Worm (Caenorhabditis elegans) whole organism, L3 larva: ENCODE data around the gene clec-83.

Experiments used
- R02D3.7 ChIP-seq: fragments of 150-350 bp; optimal IDR thresholded peaks from 2 replicates; lab custom pipeline; 2014; ENCODE audit warnings: missing biosample characterization, missing genetic modification characterization
- aly-2 ChIP-seq: fragments of 150-350 bp; optimal IDR thresholded peaks from 2 replicates; lab custom pipeline; 2014; ENCODE audit warnings: missing biosample characterization, missing genetic modification characterization
- ama-1 ChIP-seq: fragments of 150-350 bp; optimal IDR thresholded peaks from 2 replicates; lab custom pipeline; 2018
- ceh-16 ChIP-seq: sonication (generic microtip); optimal IDR thresholded peaks from 2 replicates; lab custom pipeline; 2017; ENCODE audit warnings: missing biosample characterization, missing genetic modification characterization
- ceh-28 ChIP-seq: fragments of 150-350 bp; optimal IDR thresholded peaks from 2 replicates; lab custom pipeline; 2014; ENCODE audit warnings: missing biosample characterization, missing genetic modification reagents, missing genetic modification characterization
- ceh-82 ChIP-seq: fragments of 150-350 bp; optimal IDR thresholded peaks from 2 replicates; lab custom pipeline; 2014; ENCODE audit warnings: missing biosample characterization, missing genetic modification characterization
- ceh-9 ChIP-seq: sonication (generic microtip); optimal IDR thresholded peaks from 2 replicates; lab custom pipeline; 2018; ENCODE audit warnings: missing biosample characterization, missing genetic modification characterization
- daf-12 ChIP-seq: fragments of 150-350 bp; optimal IDR thresholded peaks from 2 replicates; lab custom pipeline; 2014; ENCODE audit warnings: missing biosample characterization, missing genetic modification reagents, missing genetic modification characterization
- elt-2 ChIP-seq: sonication (generic microtip); optimal IDR thresholded peaks from 2 replicates; lab custom pipeline; 2016; ENCODE audit warnings: missing genetic modification reagents, mild to moderate bottlenecking, missing genetic modification characterization, missing compliant biosample characterization
- fkh-10 ChIP-seq: sonication (generic microtip); optimal IDR thresholded peaks from 2 replicates; lab custom pipeline; 2017; ENCODE audit warnings: missing biosample characterization, missing genetic modification reagents, missing genetic modification characterization
- fkh-2 ChIP-seq: fragments of 150-350 bp; optimal IDR thresholded peaks from 2 replicates; lab custom pipeline; 2014; ENCODE audit warnings: missing biosample characterization, missing genetic modification reagents, missing genetic modification characterization
- jun-1 ChIP-seq: fragments of 150-350 bp; optimal IDR thresholded peaks from 2 replicates; lab custom pipeline; 2014; ENCODE audit warnings: missing biosample characterization, missing genetic modification reagents, missing genetic modification characterization
- lin-15B ChIP-seq: fragments of 150-350 bp; optimal IDR thresholded peaks from 2 replicates; lab custom pipeline; 2014; ENCODE audit warnings: missing biosample characterization, missing genetic modification characterization
- lin-39 ChIP-seq: fragments of 150-350 bp; optimal IDR thresholded peaks from 2 replicates; lab custom pipeline; 2018; ENCODE audit warnings: missing biosample characterization, missing genetic modification reagents, missing genetic modification characterization
- lsy-12 ChIP-seq: sonication (generic microtip); optimal IDR thresholded peaks from 2 replicates; lab custom pipeline; 2016; ENCODE audit warnings: mild to moderate bottlenecking, missing genetic modification characterization, missing compliant biosample characterization
- mdl-1 ChIP-seq: fragments of 150-350 bp; optimal IDR thresholded peaks from 2 replicates; lab custom pipeline; 2014; ENCODE audit warnings: missing biosample characterization, missing genetic modification characterization
- nfya-1 ChIP-seq: sonication (generic microtip); optimal IDR thresholded peaks from 2 replicates; lab custom pipeline; 2017; ENCODE audit warnings: missing genetic modification characterization, mild to moderate bottlenecking, missing compliant biosample characterization, antibody characterized with exemption, moderate library complexity; ENCODE audit not compliant: insufficient read depth
- nhr-12 ChIP-seq: fragments of 150-350 bp; optimal IDR thresholded peaks from 2 replicates; lab custom pipeline; 2014; ENCODE audit warnings: missing biosample characterization, missing genetic modification characterization
- nhr-23 ChIP-seq: fragments of 150-350 bp; optimal IDR thresholded peaks from 2 replicates; lab custom pipeline; 2014; ENCODE audit warnings: missing biosample characterization, missing genetic modification reagents, missing genetic modification characterization
- nhr-237 ChIP-seq: fragments of 150-350 bp; optimal IDR thresholded peaks from 2 replicates; lab custom pipeline; 2014; ENCODE audit warnings: missing biosample characterization, missing genetic modification characterization
- nhr-25 ChIP-seq: sonication (generic microtip); optimal IDR thresholded peaks from 2 replicates; lab custom pipeline; 2017; ENCODE audit warnings: missing biosample characterization, missing genetic modification characterization
- nhr-28 ChIP-seq: fragments of 150-350 bp; optimal IDR thresholded peaks from 2 replicates; lab custom pipeline; 2014; ENCODE audit warnings: missing biosample characterization, missing genetic modification characterization
- nhr-76 ChIP-seq: fragments of 150-350 bp; sonication (generic microtip); optimal IDR thresholded peaks from 5 replicates; lab custom pipeline; 2014; ENCODE audit warnings: missing biosample characterization, missing genetic modification characterization
- pha-4 ChIP-seq: fragments of 150-350 bp; optimal IDR thresholded peaks from 2 replicates; lab custom pipeline; 2014; ENCODE audit warnings: missing biosample characterization, missing genetic modification reagents, missing genetic modification characterization
- pqm-1 ChIP-seq: fragments of 150-350 bp; optimal IDR thresholded peaks from 2 replicates; lab custom pipeline; 2017; ENCODE audit warnings: missing biosample characterization, missing genetic modification characterization, inconsistent platforms
- sea-2 ChIP-seq: fragments of 150-350 bp; sonication (generic microtip); optimal IDR thresholded peaks from 4 replicates; lab custom pipeline; 2014; ENCODE audit warnings: missing biosample characterization, missing genetic modification reagents, missing genetic modification characterization
- skn-1 ChIP-seq: fragments of 150-350 bp; optimal IDR thresholded peaks from 2 replicates; lab custom pipeline; 2014; ENCODE audit warnings: missing biosample characterization, missing genetic modification characterization
- zag-1 ChIP-seq: fragments of 150-350 bp; optimal IDR thresholded peaks from 2 replicates; lab custom pipeline; 2014; ENCODE audit warnings: missing biosample characterization, missing genetic modification characterization
- ztf-11 ChIP-seq: fragments of 150-350 bp; optimal IDR thresholded peaks from 2 replicates; lab custom pipeline; 2014; ENCODE audit warnings: missing biosample characterization, missing genetic modification characterization
- ztf-4 ChIP-seq: fragments of 150-350 bp; optimal IDR thresholded peaks from 2 replicates; lab custom pipeline; 2014; ENCODE audit warnings: missing biosample characterization, missing genetic modification characterization

Gene clec-83

DNA sequence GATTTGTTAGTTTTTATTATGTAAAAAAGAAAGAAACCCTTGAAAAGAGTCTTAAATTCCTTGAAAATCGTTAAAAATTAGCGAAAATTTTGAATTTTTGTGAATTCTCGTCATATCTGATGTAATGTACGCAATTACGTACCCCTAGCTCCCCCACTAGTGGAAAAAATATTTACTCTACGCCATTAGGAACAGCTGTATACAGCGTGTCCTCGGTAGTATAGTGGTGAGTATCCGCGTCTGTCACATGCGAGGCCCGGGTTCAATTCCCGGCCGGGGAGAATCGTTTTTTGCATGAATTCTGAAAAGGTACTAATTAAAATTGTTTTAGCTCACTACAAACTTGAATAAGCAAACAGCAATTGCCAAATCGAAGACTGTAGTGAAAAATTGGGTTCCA lies 41.4 kb downstream of the clec-83 start:
- no peak for TF ChIP-seq zag-1 (tag; lab: Kevin White, UChicago)
- TF ChIP-seq daf-12 (tag; lab: Kevin White, UChicago): no peak
- no peak for TF ChIP-seq nhr-23
- no peak for TF ChIP-seq fkh-10 (GFP tag; lab: Kevin White, UChicago)
- TF ChIP-seq ama-1 (lab: Kevin White, UChicago): no peak
- no peak for TF ChIP-seq nfya-1 (tag; lab: Kevin White, UChicago)
- no peak for TF ChIP-seq R02D3.7 (tag; lab: Kevin White, UChicago)
- no peak for TF ChIP-seq sea-2
- no peak for TF ChIP-seq ceh-16 (tag; lab: Kevin White, UChicago)
- TF ChIP-seq ceh-28 (tag; lab: Kevin White, UChicago): no peak
- no peak for TF ChIP-seq mdl-1 (tag; lab: Kevin White, UChicago)
- TF ChIP-seq, all 47 proteins: peak for 0

ce11 chrIV:2799389-2799788 lies 41.9 kb downstream of the clec-83 start, which contains the start of gene Y54G2A.10:
Y54G2A.10 (plus strand) TSS chrIV:2799689.
- TF ChIP-seq ztf-11 (tag; lab: Kevin White, UChicago): no peak
- no peak for TF ChIP-seq daf-12 (tag; lab: Kevin White, UChicago)
- TF ChIP-seq lin-39 (tag; lab: Kevin White, UChicago): no peak
- TF ChIP-seq aly-2 (tag; lab: Kevin White, UChicago): no peak
- no peak for TF ChIP-seq elt-2 (tag; lab: Kevin White, UChicago)

ce11 chrIV:2798339-2798738 lies 42.9 kb downstream of the clec-83 start, which contains the start of gene Y54G2A.52:
Y54G2A.52 (minus strand) TSS chrIV:2798686.
- TF ChIP-seq lin-15B: no peak
- TF ChIP-seq elt-2 (tag; lab: Kevin White, UChicago): peak; percentile 82
- TF ChIP-seq ceh-82 (tag; lab: Kevin White, UChicago): no peak
- no peak for TF ChIP-seq fkh-2 (tag; lab: Kevin White, UChicago)
- peak; percentile 84 for TF ChIP-seq pha-4 (tag; lab: Kevin White, UChicago)
- no peak for TF ChIP-seq lsy-12 (tag; lab: Kevin White, UChicago)
- TF ChIP-seq ztf-4 (tag; lab: Kevin White, UChicago): no peak
- TF ChIP-seq ama-1 (lab: Kevin White, UChicago): no peak
- TF ChIP-seq skn-1 (tag; lab: Kevin White, UChicago): peak; percentile 35
- no peak for TF ChIP-seq nhr-237 (tag; lab: Kevin White, UChicago)
- TF ChIP-seq ztf-11 (tag; lab: Kevin White, UChicago): no peak
- no peak for TF ChIP-seq nhr-12
- TF ChIP-seq pqm-1: peak; percentile 74
- TF ChIP-seq nhr-76 (tag; lab: Kevin White, UChicago): no peak
- TF ChIP-seq nhr-28 (tag; lab: Kevin White, UChicago): no peak
- no peak for TF ChIP-seq nhr-25

DNA sequence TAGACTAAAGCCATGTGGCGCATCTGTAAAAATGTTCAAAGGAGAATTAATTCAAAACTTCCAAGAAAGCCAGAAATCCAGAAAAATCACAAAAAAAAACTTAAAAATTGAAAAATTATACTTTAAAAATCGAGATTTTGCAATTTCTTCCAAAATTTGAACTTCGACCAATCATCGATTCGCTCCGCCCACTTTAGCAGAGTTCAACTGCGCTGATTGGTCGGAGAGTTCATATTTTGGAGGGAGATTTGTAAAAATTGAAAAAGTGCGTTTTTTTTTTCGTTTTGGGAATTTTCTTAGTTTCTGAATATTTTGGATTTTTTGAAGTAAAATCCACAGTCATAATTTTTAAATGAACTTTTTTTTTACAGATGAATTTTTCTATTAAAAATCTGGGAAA lies 47.3 kb downstream of the clec-83 start:
- no peak for TF ChIP-seq jun-1 (tag; lab: Kevin White, UChicago)
- TF ChIP-seq ceh-82 (tag; lab: Kevin White, UChicago): no peak
- TF ChIP-seq fkh-2 (tag; lab: Kevin White, UChicago): no peak
- peak; percentile 88 for TF ChIP-seq nfya-1 (tag; lab: Kevin White, UChicago)
- TF ChIP-seq ztf-4 (tag; lab: Kevin White, UChicago): no peak
- TF ChIP-seq ceh-9: no peak
- TF ChIP-seq, all 47 proteins: peak for 1
